Fruit fly (Drosophila melanogaster) whole organism, embryonic: ENCODE results near the gene CG13081.
A peak's percentile ranks its signal among the peaks of the same experiment; 100 is the strongest.

Experiments used
- Abd-B ChIP-seq: fragments of 200-800 bp; sonication (Bioruptor generic); optimal IDR thresholded peaks from 2 replicates; lab custom pipeline; 2018; ENCODE audit warnings: missing biosample characterization, mild to moderate bottlenecking, missing genetic modification characterization, moderate library complexity
- Adf1 ChIP-seq: fragments of 200-800 bp; sonication (Bioruptor generic); IDR thresholded peaks from 2 replicates; pipeline ENCODE4 v1.3.6; 2022; ENCODE audit warnings: missing biosample characterization, missing genetic modification characterization
- CG10462 ChIP-seq: fragments of 200-800 bp; sonication (Bioruptor generic); optimal IDR thresholded peaks from 2 replicates; lab custom pipeline; 2016; ENCODE audit warnings: missing biosample characterization, missing genetic modification characterization
- CG10979 ChIP-seq: fragments of 200-800 bp; sonication (Bioruptor generic); optimal IDR thresholded peaks from 2 replicates; lab custom pipeline; 2018; ENCODE audit warnings: missing biosample characterization, mild to moderate bottlenecking, missing genetic modification characterization, moderate library complexity
- CG11247 ChIP-seq: fragments of 200-800 bp; sonication (Bioruptor generic); IDR thresholded peaks from 2 replicates; pipeline ENCODE4 v1.3.6; 2022; ENCODE audit warnings: missing biosample characterization, missing genetic modification characterization
- CG12299 ChIP-seq: fragments of 200-800 bp; sonication (Bioruptor generic); optimal IDR thresholded peaks from 2 replicates; lab custom pipeline; 2018; ENCODE audit warnings: missing biosample characterization, mild to moderate bottlenecking, missing genetic modification characterization
- CG14667 ChIP-seq: fragments of 200-800 bp; sonication (Bioruptor generic); IDR thresholded peaks from 2 replicates; pipeline ENCODE4 v1.3.6; 2022; ENCODE audit warnings: missing biosample characterization, missing genetic modification characterization
- CG15011 ChIP-seq: fragments of 200-800 bp; sonication (Bioruptor generic); optimal IDR thresholded peaks from 3 replicates; lab custom pipeline; 2018; ENCODE audit warnings: missing biosample characterization, mild to moderate bottlenecking, missing genetic modification characterization
- CG15073 ChIP-seq: fragments of 200-800 bp; sonication (Bioruptor generic); optimal IDR thresholded peaks from 2 replicates; lab custom pipeline; 2016; ENCODE audit warnings: missing biosample characterization, missing genetic modification characterization
- CG1647 ChIP-seq: fragments of 200-800 bp; sonication (Bioruptor generic); optimal IDR thresholded peaks from 3 replicates; lab custom pipeline; 2016; ENCODE audit warnings: missing biosample characterization, missing genetic modification characterization
- CG2875 ChIP-seq: fragments of 200-800 bp; sonication (Bioruptor generic); optimal IDR thresholded peaks from 2 replicates; lab custom pipeline; 2017; ENCODE audit warnings: missing biosample characterization, mild to moderate bottlenecking, missing genetic modification characterization, missing genetic modification reagents
- CG32532 ChIP-seq: fragments of 200-800 bp; sonication (Bioruptor generic); IDR thresholded peaks from 2 replicates; pipeline ENCODE4 v1.3.6; 2022; ENCODE audit warnings: missing biosample characterization, missing genetic modification characterization
- CG3995 ChIP-seq: fragments of 200-800 bp; sonication (Bioruptor generic); optimal IDR thresholded peaks from 3 replicates; lab custom pipeline; 2016; ENCODE audit warnings: missing biosample characterization, missing genetic modification characterization
- CG4360 ChIP-seq: fragments of 200-800 bp; sonication (Bioruptor generic); IDR thresholded peaks from 2 replicates; pipeline ENCODE4 v1.3.6; 2022; ENCODE audit warnings: missing biosample characterization, missing genetic modification characterization
- CG4404 ChIP-seq: fragments of 200-800 bp; sonication (Bioruptor generic); IDR thresholded peaks from 2 replicates; pipeline ENCODE4 v1.3.6; 2022; ENCODE audit warnings: missing biosample characterization, missing genetic modification characterization
- CG4730 ChIP-seq: fragments of 200-800 bp; sonication (Bioruptor generic); IDR thresholded peaks from 2 replicates; pipeline ENCODE4 v1.3.6; 2022; ENCODE audit warnings: missing biosample characterization, missing genetic modification characterization
- CG6791 ChIP-seq: fragments of 200-800 bp; sonication (Bioruptor generic); IDR thresholded peaks from 3 replicates; pipeline ENCODE4 v1.3.6; 2022; ENCODE audit warnings: missing biosample characterization, missing genetic modification characterization; ENCODE audit not compliant: partially characterized antibody
- CG7963 ChIP-seq: fragments of 200-800 bp; sonication (Bioruptor generic); IDR thresholded peaks from 3 replicates; pipeline ENCODE4 v1.3.6; 2022; ENCODE audit warnings: missing biosample characterization, missing genetic modification characterization; ENCODE audit not compliant: partially characterized antibody
- CG8290 ChIP-seq, 3 experiments: fragments of 200-800 bp; sonication (Bioruptor generic); optimal IDR thresholded peaks; 2 replicates each; lab custom pipeline; 2016 to 2019; ENCODE audit warnings: missing biosample characterization in 3 of 3, missing genetic modification characterization in 3 of 3, mild to moderate bottlenecking in 2 of 3, moderate library complexity in 1 of 3
- CG9215 ChIP-seq: fragments of 200-800 bp; sonication (Bioruptor generic); IDR thresholded peaks from 2 replicates; pipeline ENCODE4 v1.3.6; 2022; ENCODE audit warnings: missing biosample characterization, missing genetic modification characterization
- CG9609 ChIP-seq: fragments of 200-800 bp; sonication (Bioruptor generic); optimal IDR thresholded peaks from 3 replicates; lab custom pipeline; 2016; ENCODE audit warnings: missing biosample characterization, missing genetic modification characterization
- CHES-1-like ChIP-seq: fragments of 200-800 bp; sonication (Bioruptor generic); optimal IDR thresholded peaks from 2 replicates; lab custom pipeline; 2016; ENCODE audit warnings: missing biosample characterization, missing genetic modification characterization
- CrebB ChIP-seq: fragments of 200-800 bp; sonication (Bioruptor generic); optimal IDR thresholded peaks from 3 replicates; lab custom pipeline; 2018; ENCODE audit warnings: missing biosample characterization, mild to moderate bottlenecking, missing genetic modification characterization
- Deaf1 ChIP-seq: fragments of 200-800 bp; optimal IDR thresholded peaks from 3 replicates; lab custom pipeline; 2019; ENCODE audit warnings: missing biosample characterization, mild to moderate bottlenecking, missing genetic modification characterization, moderate library complexity
- Dip2 ChIP-seq: fragments of 200-800 bp; sonication (Bioruptor generic); IDR thresholded peaks from 2 replicates; pipeline ENCODE4 v1.3.6; 2022; ENCODE audit warnings: missing biosample characterization, missing genetic modification characterization
- HLH4C ChIP-seq: fragments of 200-800 bp; sonication (Bioruptor generic); IDR thresholded peaks from 3 replicates; pipeline ENCODE4 v1.3.6; 2022; ENCODE audit warnings: missing biosample characterization, missing genetic modification characterization; ENCODE audit not compliant: partially characterized antibody
- HLH54F ChIP-seq: fragments of 200-800 bp; sonication (Bioruptor generic); optimal IDR thresholded peaks from 3 replicates; lab custom pipeline; 2016; ENCODE audit warnings: missing biosample characterization, missing genetic modification characterization
- Hmx ChIP-seq: fragments of 200-800 bp; sonication (Bioruptor generic); optimal IDR thresholded peaks from 2 replicates; lab custom pipeline; 2016; ENCODE audit warnings: missing biosample characterization, missing genetic modification characterization
- Lhr ChIP-seq: fragments of 200-800 bp; sonication (Bioruptor generic); optimal IDR thresholded peaks from 3 replicates; lab custom pipeline; 2017; ENCODE audit warnings: mild to moderate bottlenecking, missing biosample characterization, missing genetic modification reagents, missing genetic modification characterization
- Lpt ChIP-seq: fragments of >200 bp; optimal IDR thresholded peaks from 2 replicates; lab custom pipeline; 2018; ENCODE audit warnings: missing biosample characterization, missing genetic modification characterization
- Med ChIP-seq: fragments of 200-800 bp; sonication (Bioruptor generic); peaks from one replicate; lab custom pipeline; 2016; ENCODE audit warnings: missing biosample characterization, missing genetic modification characterization, mild to moderate bottlenecking, inconsistent platforms, moderate library complexity
- Sry-β ChIP-seq: fragments of 200-800 bp; sonication (Bioruptor generic); optimal IDR thresholded peaks from 2 replicates; lab custom pipeline; 2018; ENCODE audit warnings: missing biosample characterization, mild to moderate bottlenecking, missing genetic modification characterization, moderate library complexity
- Vsx1 ChIP-seq: fragments of 200-800 bp; sonication (Bioruptor generic); optimal IDR thresholded peaks from 2 replicates; lab custom pipeline; 2017; ENCODE audit warnings: missing biosample characterization, mild to moderate bottlenecking, missing genetic modification characterization, missing genetic modification reagents
- YL-1 ChIP-seq: fragments of 200-800 bp; sonication (Bioruptor generic); optimal IDR thresholded peaks from 3 replicates; lab custom pipeline; 2017; ENCODE audit warnings: missing biosample characterization, mild to moderate bottlenecking, missing genetic modification characterization
- bcd ChIP-seq: fragments of 200-800 bp; sonication (Bioruptor generic); optimal IDR thresholded peaks from 2 replicates; lab custom pipeline; 2017; ENCODE audit warnings: missing biosample characterization, mild to moderate bottlenecking, missing genetic modification characterization
- fd64A ChIP-seq: fragments of 200-800 bp; sonication (Bioruptor generic); optimal IDR thresholded peaks from 3 replicates; lab custom pipeline; 2018; ENCODE audit warnings: missing biosample characterization, mild to moderate bottlenecking, missing genetic modification characterization
- gfzf ChIP-seq: fragments of 200-800 bp; sonication (Bioruptor generic); optimal IDR thresholded peaks from 2 replicates; lab custom pipeline; 2016; ENCODE audit warnings: missing biosample characterization, mild to moderate bottlenecking, missing genetic modification characterization, moderate library complexity
- hb ChIP-seq: fragments of 200-800 bp; sonication (Bioruptor generic); IDR thresholded peaks from 3 replicates; pipeline ENCODE4 v1.3.6; 2022; ENCODE audit warnings: missing biosample characterization, missing genetic modification characterization; ENCODE audit not compliant: partially characterized antibody
- kah ChIP-seq: fragments of 200-800 bp; sonication (Bioruptor generic); optimal IDR thresholded peaks from 2 replicates; lab custom pipeline; 2018; ENCODE audit warnings: missing biosample characterization, mild to moderate bottlenecking, missing genetic modification characterization
- lmd ChIP-seq: fragments of 200-800 bp; sonication (Bioruptor generic); IDR thresholded peaks from 2 replicates; pipeline ENCODE4 v1.3.6; 2022; ENCODE audit warnings: missing biosample characterization, missing genetic modification characterization
- nmo ChIP-seq: fragments of 200-800 bp; sonication (Bioruptor generic); optimal IDR thresholded peaks from 2 replicates; lab custom pipeline; 2018; ENCODE audit warnings: missing biosample characterization, mild to moderate bottlenecking, missing genetic modification characterization, moderate library complexity
- ranshi ChIP-seq: fragments of 200-800 bp; sonication (Bioruptor generic); IDR thresholded peaks from 2 replicates; pipeline ENCODE4 v1.3.6; 2022; ENCODE audit warnings: missing biosample characterization, missing genetic modification characterization
- salm ChIP-seq: fragments of 200-800 bp; sonication (Bioruptor generic); optimal IDR thresholded peaks from 2 replicates; lab custom pipeline; 2018; ENCODE audit warnings: missing biosample characterization, mild to moderate bottlenecking, missing genetic modification characterization
- schlank ChIP-seq: fragments of 200-800 bp; sonication (Bioruptor generic); optimal IDR thresholded peaks from 2 replicates; lab custom pipeline; 2018; ENCODE audit warnings: missing biosample characterization, mild to moderate bottlenecking, missing genetic modification characterization
- shn ChIP-seq: fragments of 200-800 bp; sonication (Bioruptor generic); optimal IDR thresholded peaks from 3 replicates; lab custom pipeline; 2016; ENCODE audit warnings: missing biosample characterization, missing genetic modification characterization
- slou ChIP-seq: fragments of 200-800 bp; sonication (Bioruptor generic); optimal IDR thresholded peaks from 3 replicates; lab custom pipeline; 2016; ENCODE audit warnings: missing biosample characterization, missing genetic modification characterization
- tll ChIP-seq, 2 experiments: fragments of 200-800 bp in 1 of 2; fragments of >200 bp in 1 of 2; sonication (Bioruptor generic) in 1 of 2; optimal IDR thresholded peaks; 2 replicates each; lab custom pipeline; 2017 to 2019; ENCODE audit warnings: missing biosample characterization in 2 of 2, missing genetic modification characterization in 2 of 2, mild to moderate bottlenecking in 1 of 2, moderate library complexity in 1 of 2
- ttk ChIP-seq: fragments of 200-800 bp; sonication (Bioruptor generic); IDR thresholded peaks from 2 replicates; pipeline ENCODE4 v2.1.2; 2022; ENCODE audit warnings: missing biosample characterization, missing genetic modification characterization
- twi ChIP-seq: fragments of 200-800 bp; optimal IDR thresholded peaks from 2 replicates; lab custom pipeline; 2019; ENCODE audit warnings: missing biosample characterization, mild to moderate bottlenecking, missing genetic modification characterization, moderate library complexity
- z ChIP-seq: fragments of 200-800 bp; sonication (Bioruptor generic); IDR thresholded peaks from 3 replicates; pipeline ENCODE4 v1.3.6; 2022; ENCODE audit warnings: missing biosample characterization, missing genetic modification characterization

The CG13081 gene

DNA sequence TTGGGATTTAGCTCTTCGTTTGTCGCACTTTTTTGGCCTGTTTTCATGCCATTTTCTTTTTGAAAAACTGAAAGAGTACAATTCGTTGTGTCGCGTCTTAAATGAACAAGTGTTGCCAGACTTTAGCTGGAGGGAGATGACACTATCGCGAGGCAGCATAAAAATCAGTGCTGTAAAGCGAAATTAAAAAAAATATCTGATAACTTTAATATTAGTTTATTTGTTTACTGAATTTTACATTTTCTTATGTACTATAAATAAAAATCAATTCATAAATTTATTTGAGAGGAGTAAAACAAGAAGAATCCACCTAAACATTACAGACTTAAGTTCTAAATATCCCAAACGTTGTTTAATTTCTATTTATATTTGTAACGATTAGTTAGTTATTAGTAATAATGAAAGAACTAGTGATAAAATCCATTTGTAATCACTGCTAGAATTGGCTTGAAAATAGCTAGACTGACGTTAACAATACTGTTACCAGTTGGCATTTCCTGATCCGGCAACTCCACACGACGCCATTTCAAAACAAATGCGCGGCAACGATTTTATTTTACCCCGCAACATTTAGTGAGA is 36.9 kb downstream of the CG13081 start, which contains the start of the genes spi and msb1l (continued):
- TF ChIP-seq tll (GFP tag; optimal IDR thresholded peaks at IDR 0.05; lab: Kevin White, UChicago) = peak in 1 of 2 experiments; percentile 8
- no peak for TF ChIP-seq fd64A (GFP tag; lab: Kevin White, UChicago)
- TF ChIP-seq kah (GFP tag; lab: Kevin White, UChicago) = no peak
- TF ChIP-seq CG7963 (GFP tag; lab: Robert Waterston, UW) = no peak
- TF ChIP-seq gfzf (GFP tag; lab: Kevin White, UChicago) = peak; percentile 6
- TF ChIP-seq CG6791 (GFP tag; lab: Robert Waterston, UW) = peak; percentile 57; the same call in 1 of the 3 replicates
- TF ChIP-seq CG4404 = peak; percentile 55
- peak; percentile 87 for TF ChIP-seq Sry-β
- TF ChIP-seq Lpt (GFP tag; lab: Kevin White, UChicago) = no peak
- peak; percentile 71 for TF ChIP-seq Lhr
- TF ChIP-seq ttk (GFP tag; lab: Robert Waterston, UW) = no peak
- TF ChIP-seq CHES-1-like (GFP tag; lab: Kevin White, UChicago) = no peak
- TF ChIP-seq salm = no peak
- TF ChIP-seq CG15011 (GFP tag; lab: Kevin White, UChicago) = no peak
- no peak for TF ChIP-seq YL-1 (GFP tag; lab: Kevin White, UChicago)
- peak; percentile 34 for TF ChIP-seq bcd (GFP tag; lab: Kevin White, UChicago)
- no peak for TF ChIP-seq Hmx (GFP tag; lab: Kevin White, UChicago)
- peak; percentile 70 for TF ChIP-seq Med (GFP tag; lab: Kevin White, UChicago)
- TF ChIP-seq CG2875 = no peak
- no peak for TF ChIP-seq ranshi (GFP tag; lab: Robert Waterston, UW)
- TF ChIP-seq CG10979 (tag; lab: Kevin White, UChicago) = peak; percentile 19
- TF ChIP-seq Dip2 (GFP tag; lab: Robert Waterston, UW) = no peak
- TF ChIP-seq Vsx1 (GFP tag; lab: Kevin White, UChicago) = no peak
- TF ChIP-seq HLH4C (GFP tag; lab: Robert Waterston, UW) = peak; percentile 41; the same call in 1 of the 3 replicates
- no peak for TF ChIP-seq CG4730
- TF ChIP-seq CG8290 (GFP tag; optimal IDR thresholded peaks at IDR 0.05; lab: Kevin White, UChicago) = peak; percentile 66
- TF ChIP-seq CG8290 (tag; optimal IDR thresholded peaks at IDR 0.05; lab: Kevin White, UChicago) = peak in 1 of 2 experiments; percentile 33
- peak; percentile 41; the same call in 1 of the 2 replicates for TF ChIP-seq lmd (GFP tag; lab: Robert Waterston, UW)
- no peak for TF ChIP-seq CG4360
- peak; percentile 80 for TF ChIP-seq Abd-B
- TF ChIP-seq CG15073 (GFP tag; lab: Kevin White, UChicago) = no peak
- TF ChIP-seq Deaf1 (tag; lab: Kevin White, UChicago) = no peak
- no peak for TF ChIP-seq schlank (tag; lab: Kevin White, UChicago)
- TF ChIP-seq CG11247 (GFP tag; lab: Robert Waterston, UW) = no peak
- peak; percentile 90 for TF ChIP-seq CG3995
- TF ChIP-seq shn (GFP tag; lab: Kevin White, UChicago) = no peak
- TF ChIP-seq CG32532 (GFP tag; lab: Robert Waterston, UW) = peak; percentile 63
- no peak for TF ChIP-seq Adf1 (GFP tag; lab: Robert Waterston, UW)
- TF ChIP-seq CG14667 = 0 out of 2 replicates have a peak, but pooled peaks have one; percentile 22
- peak; percentile 45 for TF ChIP-seq slou
- peak; percentile 57; the same call in 1 of the 2 replicates for TF ChIP-seq CG9215
- TF ChIP-seq HLH54F = peak; percentile 42
- TF ChIP-seq twi (tag; lab: Kevin White, UChicago) = peak; percentile 21
- TF ChIP-seq CG10462 = no peak
- TF ChIP-seq nmo (GFP tag; lab: Kevin White, UChicago) = peak; percentile 82
- TF ChIP-seq z (GFP tag; lab: Robert Waterston, UW) = no peak
- no peak for TF ChIP-seq hb (GFP tag; lab: Robert Waterston, UW)
- TF ChIP-seq CG1647 = peak; percentile 4
- TF ChIP-seq CG12299 (tag; lab: Kevin White, UChicago) = no peak
- TF ChIP-seq CrebB (tag; lab: Kevin White, UChicago) = no peak
- no peak for TF ChIP-seq CG9609 (GFP tag; lab: Kevin White, UChicago)
